Worm (Caenorhabditis elegans) whole organism, mixed stage, embryonic: ENCODE measurements around the gene klp-3.

Experiments
- M03D4.4 ChIP-seq: sonication (generic microtip); optimal IDR thresholded peaks from 2 replicates; lab custom pipeline; 2017; ENCODE audit warnings: mild to moderate bottlenecking, missing genetic modification characterization, missing compliant biosample characterization
- blmp-1 ChIP-seq: fragments of 150-350 bp; optimal IDR thresholded peaks from 2 replicates; lab custom pipeline; 2014; ENCODE audit warnings: missing biosample characterization, missing genetic modification characterization
- ceh-83 ChIP-seq: fragments of 200-800 bp; sonication (Bioruptor generic); optimal IDR thresholded peaks from 2 replicates; lab custom pipeline; 2018; ENCODE audit warnings: mild to moderate bottlenecking, missing genetic modification characterization, missing compliant biosample characterization
- ces-1 ChIP-seq: fragments of 150-350 bp; optimal IDR thresholded peaks from 2 replicates; lab custom pipeline; 2014; ENCODE audit warnings: missing biosample characterization, missing genetic modification reagents, missing genetic modification characterization
- cnd-1 ChIP-seq: fragments of 200-800 bp; sonication (Bioruptor generic); optimal IDR thresholded peaks from 2 replicates; lab custom pipeline; 2018; ENCODE audit warnings: mild to moderate bottlenecking, missing genetic modification characterization, missing compliant biosample characterization
- drap-1 ChIP-seq: fragments of 200-800 bp; sonication (Bioruptor generic); optimal IDR thresholded peaks from 3 replicates; lab custom pipeline; 2018; ENCODE audit warnings: mild to moderate bottlenecking, missing genetic modification characterization, missing compliant biosample characterization
- elt-1 ChIP-seq: sonication (generic microtip); optimal IDR thresholded peaks from 2 replicates; lab custom pipeline; 2017; ENCODE audit warnings: missing genetic modification characterization, mild to moderate bottlenecking, missing compliant biosample characterization, antibody characterized with exemption, moderate library complexity, borderline replicate concordance; ENCODE audit not compliant: insufficient read depth
- elt-3 ChIP-seq: fragments of 150-350 bp; optimal IDR thresholded peaks from 2 replicates; lab custom pipeline; 2014; ENCODE audit warnings: missing biosample characterization, missing genetic modification characterization
- flh-1 ChIP-seq: fragments of 200-800 bp; sonication (Bioruptor generic); optimal IDR thresholded peaks from 2 replicates; lab custom pipeline; 2018; ENCODE audit warnings: mild to moderate bottlenecking, missing genetic modification characterization, moderate library complexity, missing compliant biosample characterization
- ham-2 ChIP-seq: fragments of 200-800 bp; sonication (Bioruptor generic); optimal IDR thresholded peaks from 2 replicates; lab custom pipeline; 2018; ENCODE audit warnings: mild to moderate bottlenecking, missing genetic modification characterization, missing compliant biosample characterization
- hlh-1 ChIP-seq: fragments of 150-350 bp; optimal IDR thresholded peaks from 2 replicates; lab custom pipeline; 2014; ENCODE audit warnings: missing biosample characterization, missing genetic modification reagents, missing genetic modification characterization
- lin-32 ChIP-seq: fragments of 200-800 bp; sonication (Bioruptor generic); optimal IDR thresholded peaks from 2 replicates; lab custom pipeline; 2018; ENCODE audit warnings: mild to moderate bottlenecking, missing genetic modification characterization, missing compliant biosample characterization
- lsy-2 ChIP-seq: fragments of 150-350 bp; optimal IDR thresholded peaks from 2 replicates; lab custom pipeline; 2014; ENCODE audit warnings: missing biosample characterization, missing genetic modification characterization
- mep-1 ChIP-seq: fragments of 150-350 bp; optimal IDR thresholded peaks from 2 replicates; lab custom pipeline; 2017; ENCODE audit warnings: missing biosample characterization, missing genetic modification reagents, missing genetic modification characterization, inconsistent platforms
- mls-2 ChIP-seq: sonication (generic microtip); optimal IDR thresholded peaks from 2 replicates; lab custom pipeline; 2016; ENCODE audit warnings: mild to moderate bottlenecking, missing genetic modification characterization, moderate library complexity, missing compliant biosample characterization
- nhr-12 ChIP-seq: fragments of 150-350 bp; optimal IDR thresholded peaks from 2 replicates; lab custom pipeline; 2014; ENCODE audit warnings: missing biosample characterization, missing genetic modification characterization
- nhr-2 ChIP-seq: fragments of 150-350 bp; optimal IDR thresholded peaks from 2 replicates; lab custom pipeline; 2014; ENCODE audit warnings: missing biosample characterization, missing genetic modification characterization
- nhr-28 ChIP-seq: fragments of 150-350 bp; optimal IDR thresholded peaks from 2 replicates; lab custom pipeline; 2014; ENCODE audit warnings: missing biosample characterization, missing genetic modification characterization
- nhr-76 ChIP-seq: sonication (generic microtip); optimal IDR thresholded peaks from 2 replicates; lab custom pipeline; 2017; ENCODE audit warnings: missing biosample characterization, missing genetic modification characterization
- pha-4 ChIP-seq: fragments of 150-350 bp; optimal IDR thresholded peaks from 2 replicates; lab custom pipeline; 2018; ENCODE audit warnings: missing biosample characterization, missing genetic modification reagents, missing genetic modification characterization
- sem-2 ChIP-seq: fragments of 200-800 bp; sonication (Bioruptor generic); optimal IDR thresholded peaks from 2 replicates; lab custom pipeline; 2018; ENCODE audit warnings: mild to moderate bottlenecking, missing genetic modification characterization, missing compliant biosample characterization
- sptf-1 ChIP-seq: sonication (generic microtip); optimal IDR thresholded peaks from 2 replicates; lab custom pipeline; 2017; ENCODE audit warnings: mild to moderate bottlenecking, missing genetic modification characterization, moderate library complexity, missing compliant biosample characterization
- tbx-8 ChIP-seq: fragments of 200-800 bp; sonication (Bioruptor generic); optimal IDR thresholded peaks from 2 replicates; lab custom pipeline; 2018; ENCODE audit warnings: mild to moderate bottlenecking, missing genetic modification characterization, moderate library complexity, missing compliant biosample characterization
- unc-120 ChIP-seq: sonication (generic microtip); optimal IDR thresholded peaks from 2 replicates; lab custom pipeline; 2017; ENCODE audit warnings: missing genetic modification characterization, missing compliant biosample characterization; ENCODE audit not compliant: poor library complexity, severe bottlenecking
- unc-39 ChIP-seq: fragments of 150-350 bp; optimal IDR thresholded peaks from 2 replicates; lab custom pipeline; 2014; ENCODE audit warnings: missing biosample characterization, missing genetic modification characterization
- unc-62 ChIP-seq: fragments of 150-350 bp; optimal IDR thresholded peaks from 2 replicates; lab custom pipeline; 2014; ENCODE audit warnings: missing biosample characterization, missing genetic modification reagents, missing genetic modification characterization
- zip-8 ChIP-seq: fragments of 150-350 bp; optimal IDR thresholded peaks from 2 replicates; lab custom pipeline; 2014; ENCODE audit warnings: missing biosample characterization, missing genetic modification characterization

klp-3 gene

DNA sequence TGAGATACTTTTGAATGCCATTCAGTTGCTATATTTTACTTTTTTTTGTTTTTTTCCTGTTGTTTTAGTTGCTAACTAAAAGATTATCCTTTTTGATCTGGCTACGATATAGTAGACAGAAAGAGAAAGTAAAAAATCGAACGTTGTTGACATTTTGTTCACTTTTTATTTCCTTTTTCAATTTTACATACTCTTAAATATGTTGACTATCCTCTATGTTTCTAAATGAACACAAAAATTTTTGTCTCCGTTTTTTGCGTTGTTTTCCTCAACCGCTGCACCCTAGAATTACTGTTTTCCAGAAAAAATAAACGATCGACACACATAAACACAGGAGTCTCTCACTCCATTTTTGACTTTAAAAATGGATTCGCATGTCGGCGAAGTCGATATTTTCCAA lies at the start of gene klp-3:
Gene klp-3 (plus strand): TSS at position 301 of the 400 bp plus-strand sequence.
- TF ChIP-seq sptf-1: no peak
- no peak for TF ChIP-seq unc-62 (GFP tag; lab: Kevin White, UChicago)
- no peak for TF ChIP-seq flh-1 (GFP tag; lab: Kevin White, UChicago)
- TF ChIP-seq pha-4 (tag; lab: Kevin White, UChicago): no peak
- no peak for TF ChIP-seq lin-32 (GFP tag; lab: Kevin White, UChicago)
- TF ChIP-seq drap-1: no peak
- no peak for TF ChIP-seq nhr-12
- TF ChIP-seq mls-2 (tag; lab: Kevin White, UChicago): no peak

DNA sequence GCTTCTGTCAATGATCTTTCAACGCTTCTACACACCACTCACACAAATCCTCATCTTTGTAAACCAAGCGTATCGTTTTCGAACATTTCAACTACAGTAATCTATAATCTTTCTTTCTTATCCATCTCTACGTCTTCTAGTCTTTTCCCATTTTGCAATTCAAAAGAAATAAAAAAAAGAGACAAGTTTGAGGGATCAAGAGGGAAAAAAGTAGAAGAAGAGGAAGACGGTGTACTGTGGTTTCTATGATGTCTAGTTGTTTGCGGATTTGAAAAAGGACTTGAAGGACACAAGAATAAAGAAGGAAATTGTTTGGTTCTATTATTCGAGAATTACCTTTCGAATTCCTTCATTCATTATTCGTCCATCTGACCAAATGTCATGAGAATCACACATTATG lies 49.6 kb upstream of the klp-3 start:
- TF ChIP-seq unc-62 (GFP tag; lab: Kevin White, UChicago) (no peak), cnd-1 (tag; lab: Kevin White, UChicago) (no peak), unc-39 (tag; lab: Kevin White, UChicago) (no peak), elt-3 (tag; lab: Kevin White, UChicago) (no peak), sem-2 (GFP tag; lab: Kevin White, UChicago) (no peak)
- TF ChIP-seq, all 35 proteins: peak for 0

DNA sequence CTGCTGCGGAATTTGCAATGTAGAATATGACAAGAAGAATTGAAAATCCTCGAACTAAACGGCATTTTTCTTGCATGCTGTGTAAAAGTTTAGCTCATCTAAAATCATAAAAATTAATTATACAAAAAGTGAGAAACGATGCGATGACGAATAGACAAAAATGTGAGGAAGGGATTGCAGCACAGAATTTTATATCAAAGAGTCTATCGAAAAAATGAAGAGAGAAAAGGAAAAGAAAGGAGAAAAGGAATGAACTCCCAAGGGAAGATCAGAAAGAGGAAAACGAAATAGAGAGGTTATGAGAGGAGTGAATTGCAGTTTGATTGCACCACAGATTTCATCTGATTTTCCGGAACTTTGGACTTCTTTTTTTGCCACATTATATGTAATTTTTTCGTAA lies 47.9 kb upstream of the klp-3 start, which contains the start of gene glr-4:
Gene glr-4 (minus strand): TSS at position 101 of the 400 bp plus-strand sequence.
- TF ChIP-seq mep-1 (tag; lab: Kevin White, UChicago) (no peak), nhr-2 (tag; lab: Kevin White, UChicago) (no peak), ces-1 (GFP tag; lab: Kevin White, UChicago) (peak; percentile 5)

DNA sequence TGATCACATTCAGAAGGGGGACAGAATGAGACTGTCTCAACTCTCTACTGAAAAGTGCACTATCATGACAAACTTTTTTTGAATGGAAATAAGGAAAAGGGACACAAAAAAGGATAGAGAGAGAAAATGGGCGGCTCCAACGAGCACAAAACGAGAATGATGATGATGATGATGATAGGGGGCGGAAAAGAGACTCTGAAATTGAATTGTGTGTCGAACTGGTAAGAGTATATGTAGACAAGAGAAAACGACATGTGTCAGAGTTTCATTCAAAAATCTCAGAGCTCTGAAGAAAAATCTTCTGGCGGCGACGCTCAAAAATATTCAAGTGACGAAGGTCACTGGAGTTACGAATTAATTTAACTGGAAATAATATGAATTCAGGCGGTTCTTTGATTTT lies 46.9 kb upstream of the klp-3 start:
- TF ChIP-seq mep-1 (tag; lab: Kevin White, UChicago) (no peak), ces-1 (GFP tag; lab: Kevin White, UChicago) (peak; percentile 52), cnd-1 (tag; lab: Kevin White, UChicago) (no peak), lin-32 (GFP tag; lab: Kevin White, UChicago) (no peak), unc-62 (GFP tag; lab: Kevin White, UChicago) (no peak)
- TF ChIP-seq, all 35 proteins: peak for 1

DNA sequence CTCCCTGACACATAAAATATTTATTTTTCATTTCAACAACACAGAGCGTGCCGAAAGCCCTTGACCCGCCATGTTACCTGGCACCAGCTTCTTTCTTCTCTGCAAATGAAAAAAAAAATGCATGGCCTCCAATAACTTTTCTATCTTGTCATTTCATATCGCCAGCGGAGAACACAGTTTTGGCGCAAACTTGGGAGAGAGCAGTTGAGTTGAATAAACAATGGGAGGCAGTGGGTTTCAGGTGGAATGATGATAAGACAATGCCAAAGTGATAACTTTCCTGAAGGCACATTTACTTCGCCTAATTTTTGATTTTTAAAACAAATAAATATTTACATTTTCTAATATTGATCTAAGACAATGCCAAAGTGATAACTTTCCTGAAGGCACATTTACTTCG lies 40.9 kb upstream of the klp-3 start:
- TF ChIP-seq unc-62 (GFP tag; lab: Kevin White, UChicago) (no peak), pha-4 (tag; lab: Kevin White, UChicago) (no peak), sem-2 (GFP tag; lab: Kevin White, UChicago) (no peak), nhr-76 (no peak), mep-1 (tag; lab: Kevin White, UChicago) (no peak), ces-1 (GFP tag; lab: Kevin White, UChicago) (no peak), elt-1 (no peak), M03D4.4 (tag; lab: Kevin White, UChicago) (no peak), hlh-1 (no peak), ham-2 (GFP tag; lab: Kevin White, UChicago) (no peak), elt-3 (tag; lab: Kevin White, UChicago) (no peak), lin-32 (GFP tag; lab: Kevin White, UChicago) (no peak), nhr-28 (tag; lab: Kevin White, UChicago) (no peak), zip-8 (tag; lab: Kevin White, UChicago) (no peak), sptf-1 (no peak), mls-2 (tag; lab: Kevin White, UChicago) (no peak), nhr-2 (tag; lab: Kevin White, UChicago) (no peak), ceh-83 (GFP tag; lab: Kevin White, UChicago) (no peak)

DNA sequence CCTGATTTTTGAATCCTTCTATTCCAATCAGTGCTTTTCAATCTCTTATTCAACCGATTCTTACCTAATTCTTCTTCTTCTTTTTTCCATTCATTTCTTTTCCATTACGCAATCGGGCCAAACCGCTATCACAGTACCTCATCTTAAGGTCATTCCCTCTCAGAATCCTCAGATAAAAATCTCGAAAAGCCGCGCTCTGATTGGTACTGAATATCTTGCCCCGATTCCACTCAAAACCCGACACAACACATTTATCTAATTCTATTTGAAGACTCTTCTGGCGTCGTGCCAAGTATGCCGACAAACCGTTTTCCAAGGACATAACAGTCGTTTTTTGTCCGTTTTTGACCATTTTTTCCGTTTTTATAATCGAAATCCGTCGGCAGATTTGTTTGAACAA lies 40.3 kb upstream of the klp-3 start:
- TF ChIP-seq lin-32 (GFP tag; lab: Kevin White, UChicago): no peak
- TF ChIP-seq nhr-12: no peak
- TF ChIP-seq mls-2 (tag; lab: Kevin White, UChicago): no peak
- no peak for TF ChIP-seq blmp-1
- TF ChIP-seq lsy-2 (tag; lab: Kevin White, UChicago): no peak
- TF ChIP-seq zip-8 (tag; lab: Kevin White, UChicago): peak; percentile 36
- TF ChIP-seq ces-1 (GFP tag; lab: Kevin White, UChicago): no peak
- peak; percentile 97 for TF ChIP-seq elt-1
- TF ChIP-seq, all 35 proteins: peak for 2

DNA sequence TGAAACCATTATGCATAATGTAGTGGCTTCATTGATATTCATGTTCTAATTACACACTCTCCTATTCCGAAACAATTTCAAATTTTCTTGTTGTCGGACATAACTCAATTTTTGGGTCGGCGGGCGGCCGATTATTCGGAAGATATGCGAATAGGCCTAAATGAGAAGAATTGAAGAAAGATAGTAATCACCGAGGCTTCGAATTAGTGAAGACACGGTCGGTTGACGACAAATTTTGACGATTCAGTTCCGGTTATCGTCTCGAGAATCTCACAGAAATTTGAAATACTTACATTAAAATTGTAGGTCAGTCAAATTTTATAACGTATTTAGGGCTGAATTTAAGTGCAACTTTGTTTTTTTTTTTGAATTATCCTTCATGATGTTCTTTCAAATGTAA lies 39.0 kb upstream of the klp-3 start:
- TF ChIP-seq mls-2 (tag; lab: Kevin White, UChicago) (no peak), blmp-1 (no peak), elt-3 (tag; lab: Kevin White, UChicago) (no peak), ham-2 (GFP tag; lab: Kevin White, UChicago) (no peak), elt-1 (peak; percentile 62), cnd-1 (tag; lab: Kevin White, UChicago) (no peak), tbx-8 (GFP tag; lab: Kevin White, UChicago) (no peak), ces-1 (GFP tag; lab: Kevin White, UChicago) (peak; percentile 86), unc-120 (no peak), nhr-76 (no peak), unc-39 (tag; lab: Kevin White, UChicago) (no peak)
